Worm (Caenorhabditis elegans) whole organism, young adult: ENCODE results near the gene grl-27.

Experiments used
- C17E4.6 ChIP-seq: fragments of 200-800 bp; sonication (Bioruptor generic); IDR thresholded peaks from 2 replicates; pipeline ENCODE4 v1.3.6; 2022; ENCODE audit warnings: missing genetic modification reagents, missing genetic modification characterization, missing compliant biosample characterization
- D2030.7 ChIP-seq: fragments of 200-800 bp; sonication (Bioruptor generic); IDR thresholded peaks from 2 replicates; pipeline ENCODE4 v1.3.6; 2022; ENCODE audit warnings: missing genetic modification reagents, missing genetic modification characterization, missing compliant biosample characterization
- F33H1.4 ChIP-seq: fragments of 200-800 bp; sonication (Bioruptor generic); IDR thresholded peaks from 2 replicates; pipeline ENCODE4 v1.3.6; 2022; ENCODE audit warnings: missing genetic modification reagents, missing genetic modification characterization, missing compliant biosample characterization
- F49E8.2 ChIP-seq: sonication (generic microtip); optimal IDR thresholded peaks from 3 replicates; lab custom pipeline; 2017; ENCODE audit warnings: missing genetic modification characterization, mild to moderate bottlenecking, missing compliant biosample characterization, antibody characterized with exemption, moderate library complexity; ENCODE audit not compliant: insufficient read depth
- F57C9.4 ChIP-seq: sonication (generic microtip); optimal IDR thresholded peaks from 2 replicates; lab custom pipeline; 2017; ENCODE audit warnings: mild to moderate bottlenecking, missing genetic modification characterization, missing compliant biosample characterization
- T26A5.8 ChIP-seq: sonication (generic microtip); optimal IDR thresholded peaks from 2 replicates; lab custom pipeline; 2016; ENCODE audit warnings: missing genetic modification characterization, missing compliant biosample characterization
- Y53G8AR.9 ChIP-seq: fragments of 200-800 bp; sonication (Bioruptor generic); conservative IDR thresholded peaks from 2 replicates; pipeline ENCODE4 v1.3.6; 2022; ENCODE audit warnings: missing genetic modification reagents, missing genetic modification characterization, missing compliant biosample characterization
- Y79H2A.3 ChIP-seq: fragments of 200-800 bp; sonication (Bioruptor generic); conservative IDR thresholded peaks from 2 replicates; pipeline ENCODE4 v1.3.6; 2022; ENCODE audit warnings: missing genetic modification reagents, missing genetic modification characterization, missing compliant biosample characterization
- ama-1 ChIP-seq, 3 experiments: fragments of 150-350 bp in 1 of 3; sonication (generic microtip) in 2 of 3; optimal IDR thresholded peaks; 2 replicates each; lab custom pipeline; 2014 to 2018; ENCODE audit warnings: missing biosample characterization in 2 of 3, missing genetic modification characterization in 2 of 3, missing genetic modification reagents in 2 of 3
- aptf-2 ChIP-seq: fragments of 200-800 bp; sonication (Bioruptor generic); conservative IDR thresholded peaks from 2 replicates; pipeline ENCODE4 v1.3.6; 2022; ENCODE audit warnings: missing genetic modification reagents, missing genetic modification characterization, missing compliant biosample characterization
- aptf-3 ChIP-seq: fragments of 200-800 bp; sonication (Bioruptor generic); IDR thresholded peaks from 2 replicates; pipeline ENCODE4 v1.3.6; 2022; ENCODE audit warnings: missing genetic modification characterization, missing compliant biosample characterization
- atf-7 ChIP-seq: sonication (generic microtip); optimal IDR thresholded peaks from 2 replicates; lab custom pipeline; 2017; ENCODE audit warnings: mild to moderate bottlenecking, missing genetic modification characterization, missing compliant biosample characterization
- athp-1 ChIP-seq: sonication (generic microtip); optimal IDR thresholded peaks from 2 replicates; lab custom pipeline; 2017; ENCODE audit warnings: mild to moderate bottlenecking, missing genetic modification characterization, missing compliant biosample characterization
- attf-3 ChIP-seq: fragments of 200-800 bp; sonication (Bioruptor generic); conservative IDR thresholded peaks from 2 replicates; pipeline ENCODE4 v1.3.6; 2022; ENCODE audit warnings: missing genetic modification reagents, missing genetic modification characterization, missing compliant biosample characterization
- attf-5 ChIP-seq: fragments of 200-800 bp; sonication (Bioruptor generic); optimal IDR thresholded peaks from 2 replicates; lab custom pipeline; 2018; ENCODE audit warnings: mild to moderate bottlenecking, missing genetic modification characterization, missing compliant biosample characterization
- attf-6 ChIP-seq: fragments of 200-800 bp; sonication (Bioruptor generic); IDR thresholded peaks from 2 replicates; pipeline ENCODE4 v1.3.6; 2022; ENCODE audit warnings: missing genetic modification reagents, missing genetic modification characterization, missing compliant biosample characterization
- bed-1 ChIP-seq: fragments of 200-800 bp; sonication (Bioruptor generic); IDR thresholded peaks from 2 replicates; pipeline ENCODE4 v1.3.6; 2022; ENCODE audit warnings: missing genetic modification reagents, missing genetic modification characterization, missing compliant biosample characterization
- cebp-1 ChIP-seq, 2 experiments: fragments of 200-800 bp in 1 of 2; sonication (Bioruptor generic) in 1 of 2; sonication (generic microtip) in 1 of 2; IDR thresholded peaks in 1 of 2; optimal IDR thresholded peaks in 1 of 2; 2 replicates each; pipeline versions ENCODE4 v1.3.6 to Lab custom; 2017 to 2022; ENCODE audit warnings: missing compliant biosample characterization in 2 of 2, missing genetic modification characterization in 2 of 2, mild to moderate bottlenecking in 1 of 2, missing genetic modification reagents in 1 of 2, moderate library complexity in 1 of 2
- ceh-27 ChIP-seq: fragments of 200-800 bp; sonication (Bioruptor generic); optimal IDR thresholded peaks from 2 replicates; lab custom pipeline; 2018; ENCODE audit warnings: mild to moderate bottlenecking, missing genetic modification characterization, moderate library complexity, missing compliant biosample characterization
- ceh-40 ChIP-seq: fragments of 200-800 bp; sonication (Bioruptor generic); IDR thresholded peaks from 2 replicates; pipeline ENCODE4 v1.3.6; 2022; ENCODE audit warnings: missing genetic modification characterization, missing compliant biosample characterization
- ceh-58 ChIP-seq: fragments of 200-800 bp; sonication (Bioruptor generic); IDR thresholded peaks from 2 replicates; pipeline ENCODE4 v1.3.6; 2022; ENCODE audit warnings: missing genetic modification characterization, missing compliant biosample characterization
- ceh-91 ChIP-seq: fragments of 200-800 bp; sonication (Bioruptor generic); IDR thresholded peaks from 2 replicates; pipeline ENCODE4 v1.3.6; 2022; ENCODE audit warnings: missing genetic modification reagents, missing genetic modification characterization, missing compliant biosample characterization
- chd-7 ChIP-seq: sonication (generic microtip); optimal IDR thresholded peaks from 2 replicates; lab custom pipeline; 2016; ENCODE audit warnings: mild to moderate bottlenecking, missing genetic modification characterization, moderate library complexity, missing compliant biosample characterization
- die-1 ChIP-seq: sonication (generic microtip); optimal IDR thresholded peaks from 2 replicates; lab custom pipeline; 2016; ENCODE audit warnings: missing genotype, mild to moderate bottlenecking, missing genetic modification characterization, missing compliant biosample characterization
- efl-1 ChIP-seq: fragments of 150-350 bp; optimal IDR thresholded peaks from 2 replicates; lab custom pipeline; 2014; ENCODE audit warnings: missing biosample characterization, missing genetic modification reagents, missing genetic modification characterization
- egrh-3 ChIP-seq: fragments of 200-800 bp; sonication (Bioruptor generic); IDR thresholded peaks from 2 replicates; pipeline ENCODE4 v1.3.6; 2022; ENCODE audit warnings: missing genetic modification reagents, missing genetic modification characterization, missing compliant biosample characterization
- ekl-4 ChIP-seq: fragments of 200-800 bp; sonication (Bioruptor generic); IDR thresholded peaks from 2 replicates; pipeline ENCODE4 v1.3.6; 2022; ENCODE audit warnings: missing genetic modification reagents, missing genetic modification characterization, missing compliant biosample characterization
- fkh-3 ChIP-seq: sonication (generic microtip); optimal IDR thresholded peaks from 2 replicates; lab custom pipeline; 2016; ENCODE audit warnings: mild to moderate bottlenecking, missing genetic modification characterization, missing compliant biosample characterization
- him-1 ChIP-seq: sonication (generic microtip); optimal IDR thresholded peaks from 2 replicates; lab custom pipeline; 2016; ENCODE audit warnings: missing genotype, missing genetic modification reagents, missing genetic modification characterization, missing compliant biosample characterization
- hlh-26 ChIP-seq: fragments of 200-800 bp; sonication (Bioruptor generic); conservative IDR thresholded peaks from 2 replicates; pipeline ENCODE4 v1.3.6; 2022; ENCODE audit warnings: missing genetic modification reagents, missing genetic modification characterization, missing compliant biosample characterization
- hmg-20 ChIP-seq: fragments of 200-800 bp; sonication (Bioruptor generic); IDR thresholded peaks from 2 replicates; pipeline ENCODE4 v1.3.6; 2022; ENCODE audit warnings: missing genetic modification reagents, missing genetic modification characterization, missing compliant biosample characterization
- lag-1 ChIP-seq: fragments of 200-800 bp; sonication (Bioruptor generic); IDR thresholded peaks from 2 replicates; pipeline ENCODE4 v1.3.6; 2022; ENCODE audit warnings: missing genetic modification reagents, missing genetic modification characterization, missing compliant biosample characterization
- lin-26 ChIP-seq: fragments of 200-800 bp; sonication (Bioruptor generic); IDR thresholded peaks from 2 replicates; pipeline ENCODE4 v1.3.6; 2022; ENCODE audit warnings: missing genetic modification reagents, missing genetic modification characterization, missing compliant biosample characterization
- lin-40 ChIP-seq: sonication (generic microtip); optimal IDR thresholded peaks from 2 replicates; lab custom pipeline; 2016; ENCODE audit warnings: missing genetic modification characterization, mild to moderate bottlenecking, missing compliant biosample characterization, missing genotype, missing genetic modification reagents
- lir-1 ChIP-seq: fragments of 200-800 bp; sonication (Bioruptor generic); conservative IDR thresholded peaks from 2 replicates; pipeline ENCODE4 v1.3.6; 2022; ENCODE audit warnings: missing genetic modification reagents, missing genetic modification characterization, missing compliant biosample characterization
- madf-10 ChIP-seq: sonication (generic microtip); optimal IDR thresholded peaks from 2 replicates; lab custom pipeline; 2016; ENCODE audit warnings: mild to moderate bottlenecking, missing genetic modification characterization, missing compliant biosample characterization
- madf-6 ChIP-seq: fragments of 200-800 bp; sonication (Bioruptor generic); IDR thresholded peaks from 2 replicates; pipeline ENCODE4 v1.3.6; 2022; ENCODE audit warnings: missing genetic modification reagents, missing genetic modification characterization, missing compliant biosample characterization
- mel-28 ChIP-seq: sonication (generic microtip); optimal IDR thresholded peaks from 2 replicates; lab custom pipeline; 2016; ENCODE audit warnings: borderline replicate concordance, mild to moderate bottlenecking, missing genetic modification characterization, missing compliant biosample characterization
- mes-4 ChIP-seq: sonication (generic microtip); optimal IDR thresholded peaks from 2 replicates; lab custom pipeline; 2016; ENCODE audit warnings: missing genotype, missing genetic modification characterization, missing compliant biosample characterization
- mxl-1 ChIP-seq: sonication (generic microtip); optimal IDR thresholded peaks from 2 replicates; lab custom pipeline; 2016; ENCODE audit warnings: missing genetic modification characterization, missing compliant biosample characterization
- nfyb-1 ChIP-seq: fragments of 200-800 bp; sonication (Bioruptor generic); IDR thresholded peaks from 2 replicates; pipeline ENCODE4 v1.3.6; 2022; ENCODE audit warnings: missing genetic modification reagents, missing genetic modification characterization, missing compliant biosample characterization
- nhr-179 ChIP-seq: sonication (generic microtip); optimal IDR thresholded peaks from 2 replicates; lab custom pipeline; 2016; ENCODE audit warnings: mild to moderate bottlenecking, missing genetic modification characterization, missing compliant biosample characterization
- nhr-27 ChIP-seq: fragments of 200-800 bp; sonication (Bioruptor generic); optimal IDR thresholded peaks from 2 replicates; lab custom pipeline; 2018; ENCODE audit warnings: mild to moderate bottlenecking, missing genetic modification characterization, moderate library complexity, missing compliant biosample characterization
- nhr-80 ChIP-seq: sonication (generic microtip); optimal IDR thresholded peaks from 2 replicates; lab custom pipeline; 2016; ENCODE audit warnings: missing genetic modification characterization, missing compliant biosample characterization
- pbrm-1 ChIP-seq: fragments of 200-800 bp; sonication (Bioruptor generic); IDR thresholded peaks from 2 replicates; pipeline ENCODE4 v1.3.6; 2022; ENCODE audit warnings: missing genetic modification reagents, missing genetic modification characterization, missing compliant biosample characterization
- snpc-1.3 ChIP-seq: sonication (generic microtip); optimal IDR thresholded peaks from 2 replicates; lab custom pipeline; 2017; ENCODE audit warnings: missing genetic modification characterization, mild to moderate bottlenecking, missing compliant biosample characterization, antibody characterized with exemption, moderate library complexity, missing genotype, missing genetic modification reagents; ENCODE audit not compliant: insufficient read depth
- sptf-2 ChIP-seq: fragments of 200-800 bp; sonication (Bioruptor generic); optimal IDR thresholded peaks from 2 replicates; lab custom pipeline; 2018; ENCODE audit warnings: mild to moderate bottlenecking, missing genetic modification characterization, missing compliant biosample characterization
- zim-3 ChIP-seq: sonication (generic microtip); optimal IDR thresholded peaks from 2 replicates; lab custom pipeline; 2017; ENCODE audit warnings: mild to moderate bottlenecking, missing genetic modification characterization, moderate library complexity, missing compliant biosample characterization

grl-27 gene

DNA sequence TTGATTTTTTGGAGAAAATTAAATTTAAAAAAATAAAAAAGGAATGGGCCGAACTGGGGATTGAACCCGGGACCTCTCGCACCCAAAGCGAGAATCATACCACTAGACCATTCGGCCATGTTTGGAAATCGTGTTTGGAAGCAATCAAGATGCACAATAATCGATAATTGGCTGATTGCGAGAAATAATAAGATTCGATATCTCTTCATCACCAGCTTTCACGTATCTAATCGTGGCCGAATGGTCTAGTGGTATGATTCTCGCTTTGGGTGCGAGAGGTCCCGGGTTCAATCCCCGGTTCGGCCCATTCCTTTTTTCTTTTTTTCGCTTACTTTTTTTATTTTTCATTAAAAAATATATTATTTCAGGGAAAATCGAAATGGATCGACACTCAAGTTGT lies 6.4 kb upstream of the grl-27 start:
- TF ChIP-seq F49E8.2 (tag; lab: Kevin White, UChicago), result peak; percentile 68
- no peak for TF ChIP-seq lin-40 (tag; lab: Kevin White, UChicago)
- TF ChIP-seq Y79H2A.3 (GFP tag; lab: Robert Waterston, UW), result no peak
- TF ChIP-seq atf-7 (tag; lab: Kevin White, UChicago), result no peak
- TF ChIP-seq mel-28, result no peak
- TF ChIP-seq Y53G8AR.9 (GFP tag; lab: Robert Waterston, UW), result 0 out of 2 replicates have a peak, but pooled peaks have one; percentile 33
- TF ChIP-seq D2030.7, result peak; percentile 60
- TF ChIP-seq efl-1 (GFP tag; lab: Kevin White, UChicago), result no peak
- TF ChIP-seq nhr-179 (tag; lab: Kevin White, UChicago), result no peak
- TF ChIP-seq T26A5.8 (tag; lab: Kevin White, UChicago), result no peak
- TF ChIP-seq pbrm-1, result peak; percentile 7; the same call in 1 of the 2 replicates
- no peak for TF ChIP-seq him-1 (tag; lab: Kevin White, UChicago)
- no peak for TF ChIP-seq C17E4.6 (GFP tag; lab: Robert Waterston, UW)
- no peak for TF ChIP-seq nhr-27 (tag; lab: Kevin White, UChicago)
- no peak for TF ChIP-seq F57C9.4 (tag; lab: Kevin White, UChicago)
- TF ChIP-seq chd-7, result no peak
- TF ChIP-seq ama-1 (optimal IDR thresholded peaks at IDR 0.05; lab: Kevin White, UChicago), result no peak
- peak in 1 of 2 experiments; percentile 86 for TF ChIP-seq ama-1 (GFP tag; optimal IDR thresholded peaks at IDR 0.05; lab: Kevin White, UChicago)
- peak; percentile 9 for TF ChIP-seq athp-1 (tag; lab: Kevin White, UChicago)
- no peak for TF ChIP-seq ceh-40 (GFP tag; lab: Robert Waterston, UW)
- no peak for TF ChIP-seq fkh-3
- no peak for TF ChIP-seq madf-10 (tag; lab: Kevin White, UChicago)
- 0 out of 2 replicates have a peak, but pooled peaks have one; percentile 13 for TF ChIP-seq attf-6 (GFP tag; lab: Robert Waterston, UW)
- peak; percentile 31 for TF ChIP-seq snpc-1.3
- no peak for TF ChIP-seq mes-4
- TF ChIP-seq sptf-2 (GFP tag; lab: Kevin White, UChicago), result no peak
- TF ChIP-seq egrh-3 (GFP tag; lab: Robert Waterston, UW), result no peak
- no peak for TF ChIP-seq aptf-2 (GFP tag; lab: Robert Waterston, UW)
- TF ChIP-seq ekl-4 (GFP tag; lab: Robert Waterston, UW), result no peak
- TF ChIP-seq attf-3 (GFP tag; lab: Robert Waterston, UW), result 0 out of 2 replicates have a peak, but pooled peaks have one; percentile 13
- TF ChIP-seq nfyb-1 (GFP tag; lab: Robert Waterston, UW), result no peak
- no peak for TF ChIP-seq lir-1 (GFP tag; lab: Robert Waterston, UW)
- TF ChIP-seq ceh-91, result no peak
- peak; percentile 54 for TF ChIP-seq die-1 (tag; lab: Kevin White, UChicago)
- 0 out of 2 replicates have a peak, but pooled peaks have one; percentile 21 for TF ChIP-seq aptf-3
- peak; percentile 79 for TF ChIP-seq lin-26 (GFP tag; lab: Robert Waterston, UW)
- TF ChIP-seq cebp-1 (GFP tag; IDR thresholded peaks at IDR 0.05; lab: Robert Waterston, UW), result no peak
- peak; percentile 17 for TF ChIP-seq cebp-1 (tag; optimal IDR thresholded peaks at IDR 0.05; lab: Kevin White, UChicago)
- no peak for TF ChIP-seq lag-1 (GFP tag; lab: Robert Waterston, UW)
- 0 out of 2 replicates have a peak, but pooled peaks have one; percentile 13 for TF ChIP-seq F33H1.4 (GFP tag; lab: Robert Waterston, UW)
- no peak for TF ChIP-seq attf-5 (GFP tag; lab: Kevin White, UChicago)
- no peak for TF ChIP-seq hlh-26
- no peak for TF ChIP-seq mxl-1 (tag; lab: Kevin White, UChicago)
- TF ChIP-seq nhr-80 (tag; lab: Kevin White, UChicago), result no peak
- TF ChIP-seq ceh-58, result no peak
- TF ChIP-seq bed-1, result no peak
- no peak for TF ChIP-seq hmg-20 (GFP tag; lab: Robert Waterston, UW)
- TF ChIP-seq zim-3 (tag; lab: Kevin White, UChicago), result no peak
- no peak for TF ChIP-seq ceh-27 (GFP tag; lab: Kevin White, UChicago)
- TF ChIP-seq madf-6 (GFP tag; lab: Robert Waterston, UW), result peak; percentile 44; the same call in 1 of the 2 replicates
